Fruit fly (Drosophila melanogaster) whole organism, larva: ENCODE results near the gene CG4042.

Source experiments
- noc ChIP-seq: fragments of 200-800 bp; sonication (Bioruptor generic); optimal IDR thresholded peaks from 3 replicates; lab custom pipeline; 2019; ENCODE audit warnings: missing biosample characterization, mild to moderate bottlenecking, missing genetic modification characterization, moderate library complexity

Gene CG4042

dm6 chr3L:20736266-20736665, 35.0 kb downstream of the CG4042 start:
- no peak for TF ChIP-seq noc

DNA sequence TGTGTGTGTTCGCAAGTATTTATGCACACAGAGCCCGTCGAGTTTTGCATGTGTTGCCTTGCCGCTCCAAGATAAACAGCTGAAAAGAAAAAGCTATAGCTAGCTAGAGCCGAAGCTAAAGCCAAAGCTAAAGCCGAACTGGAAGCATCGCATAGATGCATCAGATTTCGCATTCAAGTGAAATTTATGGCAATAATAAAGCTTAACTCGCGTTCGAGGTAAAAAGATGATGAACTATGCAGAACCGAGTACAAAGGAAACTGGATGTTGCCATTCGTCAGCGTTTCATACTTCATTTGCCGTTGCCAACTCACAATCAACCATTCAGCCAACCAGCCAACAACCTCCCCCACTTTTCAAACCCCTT, 37.1 kb downstream of the CG4042 start:
- no peak for TF ChIP-seq noc

dm6 chr3L:20733530-20734257, 37.6 kb downstream of the CG4042 start:
- no peak for TF ChIP-seq noc

dm6 chr3L:20732492-20732891, 38.8 kb downstream of the CG4042 start:
- no peak for TF ChIP-seq noc

DNA sequence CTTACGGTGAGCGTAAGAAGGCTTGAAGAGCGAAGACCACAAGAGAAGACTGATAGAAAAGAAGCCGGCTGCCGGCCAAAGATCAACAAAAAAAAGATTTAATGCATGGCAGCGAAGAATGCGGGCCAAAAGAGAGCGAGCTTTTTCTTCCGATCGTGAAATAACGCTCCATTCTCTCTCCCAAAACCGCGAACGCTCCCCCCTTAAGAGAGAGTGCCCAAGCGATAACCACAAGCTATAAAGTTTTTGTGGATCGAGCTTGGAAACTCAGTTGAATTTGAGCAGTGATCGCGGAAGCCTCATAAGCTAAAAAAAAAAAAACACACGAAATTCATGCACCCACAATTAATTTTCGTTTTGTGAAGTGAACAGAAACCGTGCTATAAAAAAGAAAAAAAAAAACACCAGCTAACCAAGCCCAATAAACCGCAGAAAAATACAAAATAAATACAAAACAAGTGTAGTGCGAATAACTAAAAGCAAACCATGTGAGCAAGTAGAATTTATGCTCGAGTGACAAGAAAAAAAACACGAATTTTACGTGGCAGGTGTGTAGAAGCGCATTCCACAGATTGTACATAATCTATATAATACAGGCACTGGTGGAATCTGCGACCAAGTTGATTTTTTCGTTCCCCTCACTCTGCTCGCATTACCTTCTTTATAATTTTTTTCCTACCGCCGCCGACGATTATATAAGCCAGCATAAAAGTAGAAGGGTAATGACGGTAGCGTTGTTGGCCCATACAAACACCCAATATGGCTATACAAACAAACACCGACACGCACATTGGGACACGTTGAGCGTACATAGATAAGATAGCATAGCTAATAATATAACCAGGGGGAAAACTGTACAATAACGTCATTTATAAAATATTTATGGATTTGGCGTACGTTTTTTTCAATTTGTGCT, 40.7 kb downstream of the CG4042 start, which contains the start of gene CG13252:
CG13252 (plus strand) TSS at position 269 of the 916 bp plus-strand sequence.
- no peak for TF ChIP-seq noc

dm6 chr3L:20729415-20729814, 41.9 kb downstream of the CG4042 start:
- TF ChIP-seq noc, result no peak
